Fruit fly (Drosophila melanogaster) whole organism, pupa: ENCODE data around the gene peb.
A peak's percentile ranks its signal among the peaks of the same experiment; 100 is the strongest.

Source experiments
- CG10348 ChIP-seq: fragments of 200-800 bp; sonication (Bioruptor generic); IDR thresholded peaks from 2 replicates; pipeline ENCODE4 v1.3.6; 2022; ENCODE audit warnings: missing biosample characterization, missing genetic modification characterization
- CG12605 ChIP-seq: fragments of 200-800 bp; sonication (Bioruptor generic); IDR thresholded peaks from 2 replicates; pipeline ENCODE4 v1.3.6; 2022; ENCODE audit warnings: missing biosample characterization, missing genetic modification characterization
- CG13204 ChIP-seq: fragments of 200-800 bp; sonication (Bioruptor generic); optimal IDR thresholded peaks from 2 replicates; lab custom pipeline; 2018; ENCODE audit warnings: missing biosample characterization, mild to moderate bottlenecking, missing genetic modification characterization, moderate library complexity
- CG14655 ChIP-seq: fragments of 200-800 bp; sonication (Bioruptor generic); optimal IDR thresholded peaks from 3 replicates; lab custom pipeline; 2017; ENCODE audit warnings: mild to moderate bottlenecking, missing biosample characterization, missing genetic modification reagents, missing genetic modification characterization
- CG15710 ChIP-seq: fragments of 200-800 bp; sonication (Bioruptor generic); optimal IDR thresholded peaks from 2 replicates; lab custom pipeline; 2018; ENCODE audit warnings: missing biosample characterization, mild to moderate bottlenecking, missing genetic modification characterization, moderate library complexity
- CG17806 ChIP-seq: fragments of 200-800 bp; sonication (Bioruptor generic); optimal IDR thresholded peaks from 2 replicates; lab custom pipeline; 2018; ENCODE audit warnings: missing biosample characterization, mild to moderate bottlenecking, missing genetic modification characterization, moderate library complexity
- CG32121 ChIP-seq: fragments of 200-800 bp; sonication (Bioruptor generic); IDR thresholded peaks from 2 replicates; pipeline ENCODE4 v1.3.6; 2022; ENCODE audit warnings: missing biosample characterization, missing genetic modification characterization
- CG34367 ChIP-seq: fragments of 200-800 bp; sonication (Bioruptor generic); optimal IDR thresholded peaks from 2 replicates; lab custom pipeline; 2018; ENCODE audit warnings: missing biosample characterization, mild to moderate bottlenecking, missing genetic modification characterization
- CG4496 ChIP-seq: fragments of 200-800 bp; sonication (Bioruptor generic); IDR thresholded peaks from 3 replicates; pipeline ENCODE4 v1.3.6; 2022; ENCODE audit warnings: missing biosample characterization, missing genetic modification characterization
- CG8159 ChIP-seq: fragments of 200-800 bp; sonication (Bioruptor generic); optimal IDR thresholded peaks from 3 replicates; lab custom pipeline; 2018; ENCODE audit warnings: missing biosample characterization, mild to moderate bottlenecking, missing genetic modification characterization, moderate library complexity
- CG8301 ChIP-seq: fragments of 200-800 bp; sonication (Bioruptor generic); optimal IDR thresholded peaks from 2 replicates; lab custom pipeline; 2018; ENCODE audit warnings: missing biosample characterization, mild to moderate bottlenecking, missing genetic modification characterization
- CG9948 ChIP-seq: fragments of 200-800 bp; sonication (Bioruptor generic); optimal IDR thresholded peaks from 2 replicates; lab custom pipeline; 2018; ENCODE audit warnings: missing biosample characterization, mild to moderate bottlenecking, missing genetic modification characterization, moderate library complexity
- D1 ChIP-seq: fragments of 200-800 bp; sonication (Bioruptor generic); optimal IDR thresholded peaks from 2 replicates; lab custom pipeline; 2018; ENCODE audit warnings: missing biosample characterization, mild to moderate bottlenecking, missing genetic modification characterization, moderate library complexity
- EcR ChIP-seq: fragments of 200-800 bp; sonication (Bioruptor generic); optimal IDR thresholded peaks from 3 replicates; lab custom pipeline; 2019; ENCODE audit warnings: missing biosample characterization, missing genetic modification characterization, mild to moderate bottlenecking, moderate library complexity, missing genetic modification reagents
- Ets98B ChIP-seq: fragments of 200-800 bp; sonication (Bioruptor generic); IDR thresholded peaks from 2 replicates; pipeline ENCODE4 v1.3.6; 2022; ENCODE audit warnings: missing biosample characterization, missing genetic modification characterization
- Pif1A ChIP-seq: fragments of 200-800 bp; sonication (Bioruptor generic); optimal IDR thresholded peaks from 3 replicates; lab custom pipeline; 2016; ENCODE audit warnings: missing biosample characterization, missing genetic modification characterization
- Pif1B ChIP-seq: fragments of 200-800 bp; sonication (Bioruptor generic); optimal IDR thresholded peaks from 3 replicates; lab custom pipeline; 2016; ENCODE audit warnings: missing biosample characterization, missing genetic modification characterization
- Snoo ChIP-seq: fragments of 200-800 bp; sonication (Bioruptor generic); optimal IDR thresholded peaks from 3 replicates; lab custom pipeline; 2017; ENCODE audit warnings: missing biosample characterization, mild to moderate bottlenecking, missing genetic modification characterization, inconsistent platforms
- fd96Ca ChIP-seq: fragments of 200-800 bp; sonication (Bioruptor generic); IDR thresholded peaks from 3 replicates; pipeline ENCODE4 v1.3.6; 2022; ENCODE audit warnings: missing biosample characterization, missing genetic modification characterization
- gl ChIP-seq: fragments of 200-800 bp; sonication (Bioruptor generic); optimal IDR thresholded peaks from 2 replicates; lab custom pipeline; 2018; ENCODE audit warnings: missing biosample characterization, mild to moderate bottlenecking, missing genetic modification characterization
- rn ChIP-seq: fragments of 200-800 bp; sonication (Bioruptor generic); IDR thresholded peaks from 2 replicates; pipeline ENCODE4 v1.3.6; 2022; ENCODE audit warnings: missing biosample characterization, missing genetic modification characterization

The peb gene

dm6 chrX:4666650-4667360, 49.4 kb downstream of the peb start, which contains the start of gene CG3009:
TSS of gene CG3009 (minus strand) at chrX:4666700.
- TF ChIP-seq D1 (tag; lab: Kevin White, UChicago) (peak; percentile 91), CG34367 (tag; lab: Kevin White, UChicago) (peak; percentile 93), CG12605 (peak; percentile 96), CG10348 (GFP tag; lab: Robert Waterston, UW) (peak; percentile 95), CG32121 (GFP tag; lab: Robert Waterston, UW) (peak; percentile 98), Pif1B (GFP tag; lab: Kevin White, UChicago) (peak; percentile 95), CG9948 (peak; percentile 94), EcR (GFP tag; lab: Kevin White, UChicago) (peak; percentile 68), CG8301 (peak; percentile 94), CG8159 (tag; lab: Kevin White, UChicago) (peak; percentile 94), rn (GFP tag; lab: Robert Waterston, UW) (peak; percentile 92), Ets98B (peak; percentile 98), CG4496 (GFP tag; lab: Robert Waterston, UW) (peak; percentile 98), CG15710 (peak; percentile 96), Snoo (tag; lab: Kevin White, UChicago) (peak; percentile 98), CG17806 (tag; lab: Kevin White, UChicago) (peak; percentile 93), CG13204 (peak; percentile 94), fd96Ca (GFP tag; lab: Robert Waterston, UW) (peak; percentile 98), Pif1A (GFP tag; lab: Kevin White, UChicago) (peak; percentile 98), gl (tag; lab: Kevin White, UChicago) (peak; percentile 85), CG14655 (GFP tag; lab: Kevin White, UChicago) (peak; percentile 95)
- TF ChIP-seq, all 21 proteins: peak for 21

- TF ChIP-seq Ets98B (peak; percentile 10; the same call in 1 of the 2 replicates), EcR (GFP tag; lab: Kevin White, UChicago) (no peak), fd96Ca (GFP tag; lab: Robert Waterston, UW) (0 out of 3 replicates have a peak, but pooled peaks have one; percentile 10)
Observed at dm6 chrX:4669438-4669837, 52.1 kb downstream of the peb start.

DNA sequence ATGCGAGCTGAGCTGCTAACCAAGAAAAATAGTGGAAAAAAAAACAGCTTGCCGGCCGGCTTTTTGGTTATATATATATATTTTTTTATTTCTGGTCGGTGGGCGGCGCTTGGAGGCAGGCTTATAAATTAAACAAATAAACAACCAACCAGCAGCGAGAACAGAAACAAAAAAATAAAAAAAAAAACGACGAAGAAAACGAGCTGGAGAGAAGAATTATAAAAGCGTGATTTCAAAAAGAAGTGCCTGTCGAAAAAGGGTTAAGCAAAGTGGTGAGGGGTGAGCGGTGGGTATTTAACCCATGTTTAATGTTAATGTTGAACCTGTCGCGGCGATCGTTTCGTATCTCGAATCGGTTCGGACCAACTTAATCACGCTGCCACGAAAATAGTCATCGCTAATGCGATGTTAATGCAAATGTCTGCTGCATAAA, 53.8 kb downstream of the peb start:
- TF ChIP-seq gl (tag; lab: Kevin White, UChicago) (peak; percentile 18), CG10348 (GFP tag; lab: Robert Waterston, UW) (no peak), EcR (GFP tag; lab: Kevin White, UChicago) (peak; percentile 53), CG8301 (no peak), D1 (tag; lab: Kevin White, UChicago) (no peak), CG17806 (tag; lab: Kevin White, UChicago) (no peak), Pif1B (GFP tag; lab: Kevin White, UChicago) (no peak), Pif1A (GFP tag; lab: Kevin White, UChicago) (peak; percentile 17), CG4496 (GFP tag; lab: Robert Waterston, UW) (no peak), CG8159 (tag; lab: Kevin White, UChicago) (peak; percentile 22)

DNA sequence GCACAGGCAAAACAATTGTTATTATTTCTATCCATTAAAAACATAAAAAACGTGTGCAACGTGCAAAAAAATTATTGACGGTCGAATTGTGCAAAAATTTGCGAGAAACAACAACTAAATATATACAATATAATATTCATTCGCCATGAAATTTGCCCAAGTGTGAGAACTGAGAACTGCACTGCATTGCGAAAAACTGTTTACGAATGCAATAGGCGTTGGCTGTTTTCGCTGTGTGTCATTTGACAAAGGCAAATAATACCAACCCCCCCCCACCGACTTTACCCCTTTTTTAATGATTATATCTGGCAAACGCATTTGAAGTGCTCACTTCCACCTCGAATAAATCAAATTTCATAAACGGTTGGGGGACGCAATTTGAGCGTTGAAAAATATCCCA, 57.7 kb downstream of the peb start:
- no peak for TF ChIP-seq fd96Ca (GFP tag; lab: Robert Waterston, UW)
- no peak for TF ChIP-seq CG12605
- TF ChIP-seq EcR (GFP tag; lab: Kevin White, UChicago), result no peak
- TF ChIP-seq CG9948, result no peak
- no peak for TF ChIP-seq CG4496 (GFP tag; lab: Robert Waterston, UW)
- TF ChIP-seq CG8301, result no peak
- TF ChIP-seq CG13204, result no peak
